Worm (Caenorhabditis elegans) whole organism, L2 larva: Measurements from ENCODE around the gene Y42H9B.3.

Experiments
- C34F6.9 ChIP-seq: fragments of 150-350 bp; optimal IDR thresholded peaks from 2 replicates; lab custom pipeline; 2014; ENCODE audit warnings: missing biosample characterization, missing genetic modification characterization
- R02D3.7 ChIP-seq: fragments of 150-350 bp; optimal IDR thresholded peaks from 2 replicates; lab custom pipeline; 2014; ENCODE audit warnings: missing biosample characterization, missing genetic modification characterization
- Y55F3AM.14 ChIP-seq: fragments of 200-800 bp; sonication (Bioruptor generic); optimal IDR thresholded peaks from 2 replicates; lab custom pipeline; 2018; ENCODE audit warnings: mild to moderate bottlenecking, missing genetic modification characterization, missing compliant biosample characterization
- alr-1 ChIP-seq: fragments of 150-350 bp; optimal IDR thresholded peaks from 2 replicates; lab custom pipeline; 2014; ENCODE audit warnings: missing biosample characterization, missing genetic modification characterization
- ama-1 ChIP-seq: fragments of 150-350 bp; optimal IDR thresholded peaks from 2 replicates; lab custom pipeline; 2018; ENCODE audit warnings: inconsistent platforms
- blmp-1 ChIP-seq: sonication (generic microtip); optimal IDR thresholded peaks from 2 replicates; lab custom pipeline; 2017; ENCODE audit warnings: missing genetic modification characterization, mild to moderate bottlenecking, missing compliant biosample characterization, antibody characterized with exemption, moderate library complexity; ENCODE audit not compliant: insufficient read depth
- ceh-82 ChIP-seq: fragments of 150-350 bp; optimal IDR thresholded peaks from 2 replicates; lab custom pipeline; 2014; ENCODE audit warnings: missing biosample characterization, missing genetic modification characterization
- crh-2 ChIP-seq: sonication (generic microtip); optimal IDR thresholded peaks from 2 replicates; lab custom pipeline; 2017; ENCODE audit warnings: missing biosample characterization, missing genetic modification characterization
- egl-27 ChIP-seq: sonication (generic microtip); optimal IDR thresholded peaks from 3 replicates; lab custom pipeline; 2017; ENCODE audit warnings: missing biosample characterization, missing genetic modification reagents, missing genetic modification characterization
- elt-3 ChIP-seq: sonication (generic microtip); optimal IDR thresholded peaks from 2 replicates; lab custom pipeline; 2017; ENCODE audit warnings: missing biosample characterization, missing genetic modification characterization
- fos-1 ChIP-seq: fragments of 150-350 bp; optimal IDR thresholded peaks from 2 replicates; lab custom pipeline; 2014; ENCODE audit warnings: missing biosample characterization, missing genetic modification characterization
- gmeb-1 ChIP-seq: fragments of 150-350 bp; optimal IDR thresholded peaks from 2 replicates; lab custom pipeline; 2014; ENCODE audit warnings: missing biosample characterization, missing genetic modification characterization
- lin-11 ChIP-seq: fragments of 150-350 bp; sonication (generic microtip); optimal IDR thresholded peaks from 2 replicates; lab custom pipeline; 2014; ENCODE audit warnings: missing biosample characterization, missing genetic modification characterization, inconsistent platforms, mixed read lengths
- lin-13 ChIP-seq: fragments of 150-350 bp; optimal IDR thresholded peaks from 2 replicates; lab custom pipeline; 2014; ENCODE audit warnings: missing biosample characterization, missing genetic modification reagents, missing genetic modification characterization
- lin-39 ChIP-seq: fragments of 150-350 bp; optimal IDR thresholded peaks from 2 replicates; lab custom pipeline; 2014; ENCODE audit warnings: missing biosample characterization, missing genetic modification reagents, missing genetic modification characterization
- lsy-2 ChIP-seq, 2 experiments: fragments of 150-350 bp in 1 of 2; sonication (generic microtip) in 1 of 2; optimal IDR thresholded peaks; 2 replicates each; lab custom pipeline; 2014 to 2017; ENCODE audit warnings: missing biosample characterization in 2 of 2, missing genetic modification characterization in 2 of 2
- mab-5 ChIP-seq: fragments of 150-350 bp; optimal IDR thresholded peaks from 2 replicates; lab custom pipeline; 2014; ENCODE audit warnings: missing biosample characterization, missing genetic modification characterization
- mbf-1 ChIP-seq: sonication (generic microtip); optimal IDR thresholded peaks from 2 replicates; lab custom pipeline; 2017; ENCODE audit warnings: missing biosample characterization, missing genetic modification characterization
- nhr-11 ChIP-seq: fragments of 150-350 bp; optimal IDR thresholded peaks from 2 replicates; lab custom pipeline; 2014; ENCODE audit warnings: missing biosample characterization, missing genetic modification characterization
- nhr-12 ChIP-seq: fragments of 150-350 bp; optimal IDR thresholded peaks from 2 replicates; lab custom pipeline; 2014; ENCODE audit warnings: missing biosample characterization, missing genetic modification characterization
- nhr-129 ChIP-seq: fragments of 150-350 bp; optimal IDR thresholded peaks from 2 replicates; lab custom pipeline; 2014; ENCODE audit warnings: missing biosample characterization, missing genetic modification characterization
- nhr-21 ChIP-seq: fragments of 150-350 bp; optimal IDR thresholded peaks from 2 replicates; lab custom pipeline; 2014; ENCODE audit warnings: missing biosample characterization, missing genetic modification characterization
- nhr-23 ChIP-seq: fragments of 150-350 bp; optimal IDR thresholded peaks from 2 replicates; lab custom pipeline; 2014; ENCODE audit warnings: missing biosample characterization, missing genetic modification reagents, missing genetic modification characterization
- nhr-237 ChIP-seq: fragments of 150-350 bp; optimal IDR thresholded peaks from 2 replicates; lab custom pipeline; 2014; ENCODE audit warnings: missing biosample characterization, missing genetic modification characterization
- nhr-25 ChIP-seq: fragments of 150-350 bp; sonication (generic microtip); optimal IDR thresholded peaks from 3 replicates; lab custom pipeline; 2014; ENCODE audit warnings: missing biosample characterization, missing genetic modification characterization
- nhr-6 ChIP-seq: fragments of 150-350 bp; optimal IDR thresholded peaks from 2 replicates; lab custom pipeline; 2014; ENCODE audit warnings: missing biosample characterization, missing genetic modification characterization
- nhr-77 ChIP-seq: fragments of 150-350 bp; optimal IDR thresholded peaks from 2 replicates; lab custom pipeline; 2014; ENCODE audit warnings: missing biosample characterization, missing genetic modification characterization
- sem-4 ChIP-seq: fragments of 150-350 bp; optimal IDR thresholded peaks from 2 replicates; lab custom pipeline; 2014; ENCODE audit warnings: missing biosample characterization, missing genetic modification reagents, missing genetic modification characterization
- skn-1 ChIP-seq: sonication (generic microtip); optimal IDR thresholded peaks from 2 replicates; lab custom pipeline; 2017; ENCODE audit warnings: missing biosample characterization, missing genetic modification characterization
- sma-9 ChIP-seq, 2 experiments: fragments of 150-350 bp in 1 of 2; sonication (generic microtip) in 1 of 2; optimal IDR thresholded peaks; 2 replicates each; lab custom pipeline; 2014 to 2016; ENCODE audit warnings: missing genetic modification characterization in 2 of 2, mild to moderate bottlenecking in 1 of 2, missing biosample characterization in 1 of 2, missing compliant biosample characterization in 1 of 2, missing genetic modification reagents in 1 of 2, moderate library complexity in 1 of 2
- snpc-4 ChIP-seq: fragments of 150-350 bp; optimal IDR thresholded peaks from 2 replicates; lab custom pipeline; 2014; ENCODE audit warnings: missing biosample characterization, missing genetic modification characterization
- unc-39 ChIP-seq: fragments of 150-350 bp; optimal IDR thresholded peaks from 2 replicates; lab custom pipeline; 2014; ENCODE audit warnings: missing biosample characterization, missing genetic modification characterization
- unc-55 ChIP-seq: fragments of 150-350 bp; sonication (generic microtip); optimal IDR thresholded peaks from 3 replicates; lab custom pipeline; 2014; ENCODE audit warnings: missing biosample characterization, missing genetic modification reagents, missing genetic modification characterization
- unc-62 ChIP-seq: fragments of 150-350 bp; optimal IDR thresholded peaks from 2 replicates; lab custom pipeline; 2014; ENCODE audit warnings: missing biosample characterization, missing genetic modification reagents, missing genetic modification characterization
- zag-1 ChIP-seq: fragments of 150-350 bp; optimal IDR thresholded peaks from 2 replicates; lab custom pipeline; 2014; ENCODE audit warnings: missing biosample characterization, missing genetic modification characterization
- ztf-1 ChIP-seq: fragments of 200-800 bp; sonication (Bioruptor generic); conservative IDR thresholded peaks from 2 replicates; pipeline ENCODE4 v1.3.6; 2022; ENCODE audit warnings: missing genetic modification characterization, missing compliant biosample characterization
- ztf-11 ChIP-seq: sonication (generic microtip); optimal IDR thresholded peaks from 2 replicates; lab custom pipeline; 2017; ENCODE audit warnings: missing biosample characterization, missing genetic modification characterization
- ztf-4 ChIP-seq: fragments of 150-350 bp; optimal IDR thresholded peaks from 2 replicates; lab custom pipeline; 2014; ENCODE audit warnings: missing biosample characterization, missing genetic modification characterization

The Y42H9B.3 gene

DNA sequence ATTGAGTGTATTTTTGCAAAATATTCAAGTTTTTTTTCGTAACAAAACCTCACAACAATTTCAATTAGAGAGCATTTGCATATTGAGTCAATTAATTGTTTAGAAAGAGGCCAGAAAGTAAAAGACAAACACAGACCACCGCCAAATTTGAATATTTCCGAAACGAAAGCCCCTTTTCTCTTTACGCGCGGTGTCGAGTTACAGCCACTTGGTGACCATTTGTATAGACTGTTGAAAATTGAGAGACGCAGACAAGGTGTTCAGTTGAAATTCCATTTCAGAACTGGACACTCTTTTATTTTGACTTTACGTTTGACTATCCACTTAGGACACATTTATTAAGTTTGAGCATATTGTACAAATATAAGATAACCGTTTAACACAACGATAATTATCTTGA is 35.9 kb upstream of the Y42H9B.3 start:
- TF ChIP-seq nhr-129 (tag; lab: Kevin White, UChicago) = no peak
- no peak for TF ChIP-seq nhr-23 (tag; lab: Kevin White, UChicago)
- no peak for TF ChIP-seq gmeb-1 (tag; lab: Kevin White, UChicago)
- no peak for TF ChIP-seq nhr-11 (tag; lab: Kevin White, UChicago)
- TF ChIP-seq unc-62 = no peak
- no peak for TF ChIP-seq ztf-11 (tag; lab: Kevin White, UChicago)
- TF ChIP-seq lin-11 (tag; lab: Kevin White, UChicago) = no peak
- no peak for TF ChIP-seq fos-1
- TF ChIP-seq ztf-4 = no peak
- TF ChIP-seq snpc-4 (tag; lab: Kevin White, UChicago) = no peak
- no peak for TF ChIP-seq ztf-1 (GFP tag; lab: Robert Waterston, UW)
- TF ChIP-seq zag-1 (tag; lab: Kevin White, UChicago) = no peak
- no peak for TF ChIP-seq R02D3.7 (tag; lab: Kevin White, UChicago)
- TF ChIP-seq ceh-82 (tag; lab: Kevin White, UChicago) = no peak
- TF ChIP-seq nhr-12 = no peak
- no peak for TF ChIP-seq Y55F3AM.14 (GFP tag; lab: Kevin White, UChicago)
- no peak for TF ChIP-seq mab-5 (tag; lab: Kevin White, UChicago)
- TF ChIP-seq nhr-6 (tag; lab: Kevin White, UChicago) = no peak
- no peak for TF ChIP-seq mbf-1 (tag; lab: Kevin White, UChicago)
- TF ChIP-seq crh-2 (tag; lab: Kevin White, UChicago) = no peak

- peak; percentile 76 for TF ChIP-seq blmp-1
- TF ChIP-seq nhr-23 (tag; lab: Kevin White, UChicago) = no peak
- peak; percentile 92 for TF ChIP-seq sma-9 (GFP tag; optimal IDR thresholded peaks at IDR 0.05; lab: Kevin White, UChicago)
- TF ChIP-seq sma-9 (tag; optimal IDR thresholded peaks at IDR 0.05; lab: Kevin White, UChicago) = no peak
- peak; percentile 31 for TF ChIP-seq fos-1
- TF ChIP-seq nhr-21 = peak; percentile 21
- no peak for TF ChIP-seq lin-11 (tag; lab: Kevin White, UChicago)
Observed at ce11 chrIV:8044574-8044973, 32.3 kb upstream of the Y42H9B.3 start, which contains the start of gene nhr-258. TSS of gene nhr-258 (plus strand) at chrIV:8044938.

- no peak for TF ChIP-seq lin-13
- TF ChIP-seq nhr-11 (tag; lab: Kevin White, UChicago) = no peak
- no peak for TF ChIP-seq nhr-237 (tag; lab: Kevin White, UChicago)
- peak; percentile 47 for TF ChIP-seq fos-1
- no peak for TF ChIP-seq C34F6.9 (tag; lab: Kevin White, UChicago)
Observed at ce11 chrIV:8043722-8044121, 31.5 kb upstream of the Y42H9B.3 start.

ce11 chrIV:8042897-8043296 is 30.7 kb upstream of the Y42H9B.3 start:
- TF ChIP-seq sem-4 (tag; lab: Kevin White, UChicago) (no peak), nhr-25 (tag; lab: Kevin White, UChicago) (peak; percentile 68), egl-27 (tag; lab: Kevin White, UChicago) (no peak), mab-5 (tag; lab: Kevin White, UChicago) (no peak), C34F6.9 (tag; lab: Kevin White, UChicago) (no peak), nhr-77 (no peak), unc-39 (no peak), elt-3 (no peak), ama-1 (lab: Kevin White, UChicago) (no peak), unc-55 (GFP tag; lab: Kevin White, UChicago) (no peak), nhr-21 (peak; percentile 13), ztf-4 (no peak), snpc-4 (tag; lab: Kevin White, UChicago) (no peak), R02D3.7 (tag; lab: Kevin White, UChicago) (no peak), blmp-1 (peak; percentile 16), lin-39 (tag; lab: Kevin White, UChicago) (no peak), Y55F3AM.14 (GFP tag; lab: Kevin White, UChicago) (no peak), lsy-2 (tag; optimal IDR thresholded peaks at IDR 0.05; lab: Kevin White, UChicago) (no peak), skn-1 (no peak), ztf-11 (tag; lab: Kevin White, UChicago) (no peak), ceh-82 (tag; lab: Kevin White, UChicago) (no peak), alr-1 (tag; lab: Kevin White, UChicago) (no peak), sma-9 (GFP tag; optimal IDR thresholded peaks at IDR 0.05; lab: Kevin White, UChicago) (peak; percentile 66), sma-9 (tag; optimal IDR thresholded peaks at IDR 0.05; lab: Kevin White, UChicago) (no peak)
